Fruit fly (Drosophila melanogaster) whole organism, embryonic: Measurements from ENCODE around the gene Tasp1.

ENCODE experiments used
- Awh ChIP-seq: fragments of 200-800 bp; sonication (Bioruptor generic); IDR thresholded peaks from 2 replicates; pipeline ENCODE4, ENCODE4 v1.3.6; 2022; ENCODE audit warnings: missing biosample characterization, missing genetic modification characterization
- Bteb2 ChIP-seq: fragments of 200-800 bp; sonication (Bioruptor generic); optimal IDR thresholded peaks from 2 replicates; lab custom pipeline; 2016; ENCODE audit warnings: missing biosample characterization, missing genetic modification characterization
- CG1024 ChIP-seq: fragments of 200-800 bp; sonication (Bioruptor generic); IDR thresholded peaks from 2 replicates; pipeline ENCODE4 v1.3.6; 2022; ENCODE audit warnings: missing biosample characterization, missing genetic modification characterization
- CG10321 ChIP-seq: fragments of 200-800 bp; sonication (Bioruptor generic); IDR thresholded peaks from 2 replicates; pipeline ENCODE4 v1.3.6; 2022; ENCODE audit warnings: missing biosample characterization, missing genetic modification characterization
- CG10565 ChIP-seq: fragments of 200-800 bp; sonication (Bioruptor generic); optimal IDR thresholded peaks from 3 replicates; lab custom pipeline; 2016; ENCODE audit warnings: missing biosample characterization, mild to moderate bottlenecking, missing genetic modification characterization
- CG11247 ChIP-seq: fragments of 200-800 bp; sonication (Bioruptor generic); IDR thresholded peaks from 2 replicates; pipeline ENCODE4 v1.3.6; 2022; ENCODE audit warnings: missing biosample characterization, missing genetic modification characterization
- CG11696 ChIP-seq: fragments of 200-800 bp; sonication (Bioruptor generic); IDR thresholded peaks from 2 replicates; pipeline ENCODE4 v1.3.6; 2022; ENCODE audit warnings: missing biosample characterization, missing genetic modification characterization
- CG13624 ChIP-seq: fragments of 200-800 bp; sonication (Bioruptor generic); optimal IDR thresholded peaks from 2 replicates; lab custom pipeline; 2016; ENCODE audit warnings: missing biosample characterization, missing genetic modification characterization
- CG13775 ChIP-seq: fragments of 200-800 bp; sonication (Bioruptor generic); optimal IDR thresholded peaks from 3 replicates; lab custom pipeline; 2017; ENCODE audit warnings: missing biosample characterization, mild to moderate bottlenecking, missing genetic modification characterization
- CG13894 ChIP-seq: fragments of 200-800 bp; sonication (Bioruptor generic); optimal IDR thresholded peaks from 3 replicates; lab custom pipeline; 2018; ENCODE audit warnings: missing biosample characterization, mild to moderate bottlenecking, missing genetic modification characterization, moderate library complexity
- CG14710 ChIP-seq: fragments of 200-800 bp; sonication (Bioruptor generic); optimal IDR thresholded peaks from 3 replicates; lab custom pipeline; 2019; ENCODE audit warnings: missing biosample characterization, mild to moderate bottlenecking, missing genetic modification characterization, moderate library complexity
- CG1602 ChIP-seq: fragments of 200-800 bp; sonication (Bioruptor generic); optimal IDR thresholded peaks from 3 replicates; lab custom pipeline; 2016; ENCODE audit warnings: missing biosample characterization, missing genetic modification characterization
- CG1647 ChIP-seq: fragments of 200-800 bp; sonication (Bioruptor generic); optimal IDR thresholded peaks from 3 replicates; lab custom pipeline; 2016; ENCODE audit warnings: missing biosample characterization, missing genetic modification characterization
- CG16813 ChIP-seq: fragments of 200-800 bp; sonication (Bioruptor generic); IDR thresholded peaks from 3 replicates; pipeline ENCODE4 v1.3.6; 2022; ENCODE audit warnings: missing biosample characterization, missing genetic modification characterization; ENCODE audit not compliant: partially characterized antibody
- CG16863 ChIP-seq: fragments of 200-800 bp; sonication (Bioruptor generic); optimal IDR thresholded peaks from 3 replicates; lab custom pipeline; 2016; ENCODE audit warnings: missing biosample characterization, missing genetic modification characterization
- CG17359 ChIP-seq: fragments of 200-800 bp; sonication (Bioruptor generic); optimal IDR thresholded peaks from 3 replicates; lab custom pipeline; 2018; ENCODE audit warnings: missing biosample characterization, mild to moderate bottlenecking, missing genetic modification characterization, moderate library complexity
- CG2199 ChIP-seq: fragments of 200-800 bp; sonication (Bioruptor generic); IDR thresholded peaks from 3 replicates; pipeline ENCODE4 v1.3.6; 2022; ENCODE audit warnings: missing biosample characterization, missing genetic modification characterization
- CG2202 ChIP-seq: fragments of 200-800 bp; sonication (Bioruptor generic); optimal IDR thresholded peaks from 2 replicates; lab custom pipeline; 2018; ENCODE audit warnings: missing biosample characterization, mild to moderate bottlenecking, missing genetic modification characterization
- CG32767 ChIP-seq: fragments of 200-800 bp; sonication (Bioruptor generic); IDR thresholded peaks from 2 replicates; pipeline ENCODE4 v1.3.6; 2022; ENCODE audit warnings: missing biosample characterization, missing genetic modification characterization
- CG33213 ChIP-seq: fragments of 200-800 bp; sonication (Bioruptor generic); optimal IDR thresholded peaks from 3 replicates; lab custom pipeline; 2016; ENCODE audit warnings: missing biosample characterization, missing genetic modification characterization
- CG4404 ChIP-seq: fragments of 200-800 bp; sonication (Bioruptor generic); IDR thresholded peaks from 2 replicates; pipeline ENCODE4 v1.3.6; 2022; ENCODE audit warnings: missing biosample characterization, missing genetic modification characterization
- CG5180 ChIP-seq: fragments of 200-800 bp; sonication (Bioruptor generic); optimal IDR thresholded peaks from 3 replicates; lab custom pipeline; 2017; ENCODE audit warnings: missing biosample characterization, missing genetic modification characterization, mild to moderate bottlenecking, moderate library complexity, missing genetic modification reagents
- CG6791 ChIP-seq: fragments of 200-800 bp; sonication (Bioruptor generic); IDR thresholded peaks from 3 replicates; pipeline ENCODE4 v1.3.6; 2022; ENCODE audit warnings: missing biosample characterization, missing genetic modification characterization; ENCODE audit not compliant: partially characterized antibody
- D19B ChIP-seq: fragments of 200-800 bp; sonication (Bioruptor generic); optimal IDR thresholded peaks from 2 replicates; lab custom pipeline; 2017; ENCODE audit warnings: missing biosample characterization, mild to moderate bottlenecking, missing genetic modification characterization
- Deaf1 ChIP-seq: fragments of 200-800 bp; optimal IDR thresholded peaks from 3 replicates; lab custom pipeline; 2019; ENCODE audit warnings: missing biosample characterization, mild to moderate bottlenecking, missing genetic modification characterization, moderate library complexity
- Dip3 ChIP-seq: fragments of 200-800 bp; sonication (Bioruptor generic); optimal IDR thresholded peaks from 3 replicates; lab custom pipeline; 2016; ENCODE audit warnings: missing biosample characterization, missing genetic modification characterization
- ERR ChIP-seq: fragments of 200-800 bp; sonication (Bioruptor generic); optimal IDR thresholded peaks from 2 replicates; lab custom pipeline; 2016; ENCODE audit warnings: missing biosample characterization, missing genetic modification characterization
- Eip74EF ChIP-seq, 2 experiments: fragments of 200-800 bp in 1 of 2; fragments of >200 bp in 1 of 2; sonication (Bioruptor generic) in 1 of 2; optimal IDR thresholded peaks; 2 replicates each; lab custom pipeline; 2017 to 2019; ENCODE audit warnings: missing biosample characterization in 2 of 2, missing genetic modification characterization in 2 of 2, mild to moderate bottlenecking in 1 of 2, moderate library complexity in 1 of 2
- Hsf ChIP-seq: fragments of 200-800 bp; sonication (Bioruptor generic); optimal IDR thresholded peaks from 3 replicates; lab custom pipeline; 2016; ENCODE audit warnings: missing biosample characterization, missing genetic modification characterization
- Stat92E ChIP-seq, 3 experiments: fragments of >200 bp in 2 of 3; fragments of 200-800 bp in 1 of 3; sonication (Bioruptor generic) in 1 of 3; optimal IDR thresholded peaks; 2 replicates each; lab custom pipeline; 2017 to 2019; ENCODE audit warnings: missing biosample characterization in 3 of 3, missing genetic modification characterization in 3 of 3, mild to moderate bottlenecking in 1 of 3, moderate library complexity in 1 of 3
- abd-A ChIP-seq: fragments of 200-800 bp; sonication (Bioruptor generic); optimal IDR thresholded peaks from 3 replicates; lab custom pipeline; 2019; ENCODE audit warnings: missing biosample characterization, mild to moderate bottlenecking, missing genetic modification characterization, moderate library complexity
- al ChIP-seq: fragments of 200-800 bp; sonication (Bioruptor generic); IDR thresholded peaks from 2 replicates; pipeline ENCODE4 v1.3.6; 2022; ENCODE audit warnings: missing biosample characterization, missing genetic modification characterization
- ems ChIP-seq: fragments of 200-800 bp; sonication (Bioruptor generic); optimal IDR thresholded peaks from 3 replicates; lab custom pipeline; 2016; ENCODE audit warnings: missing biosample characterization, missing genetic modification characterization
- ewg ChIP-seq: fragments of 200-800 bp; sonication (Bioruptor generic); optimal IDR thresholded peaks from 3 replicates; lab custom pipeline; 2017; ENCODE audit warnings: mild to moderate bottlenecking, missing biosample characterization, missing genetic modification reagents, missing genetic modification characterization
- fd64A ChIP-seq: fragments of 200-800 bp; sonication (Bioruptor generic); optimal IDR thresholded peaks from 3 replicates; lab custom pipeline; 2018; ENCODE audit warnings: missing biosample characterization, mild to moderate bottlenecking, missing genetic modification characterization
- gem ChIP-seq: fragments of 200-800 bp; sonication (Bioruptor generic); optimal IDR thresholded peaks from 2 replicates; lab custom pipeline; 2019; ENCODE audit warnings: missing biosample characterization, mild to moderate bottlenecking, missing genetic modification characterization, moderate library complexity
- gro ChIP-seq: fragments of 200-800 bp; sonication (Bioruptor generic); optimal IDR thresholded peaks from 2 replicates; lab custom pipeline; 2016; ENCODE audit warnings: missing biosample characterization, missing genetic modification characterization
- klu ChIP-seq: fragments of 200-800 bp; sonication (Bioruptor generic); IDR thresholded peaks from 2 replicates; pipeline ENCODE4 v1.3.6; 2022; ENCODE audit warnings: missing biosample characterization, missing genetic modification characterization
- lilli ChIP-seq: fragments of 200-800 bp; sonication (Bioruptor generic); optimal IDR thresholded peaks from 3 replicates; lab custom pipeline; 2016; ENCODE audit warnings: missing biosample characterization, missing genetic modification characterization
- nerfin-1 ChIP-seq: fragments of 200-800 bp; sonication (Bioruptor generic); optimal IDR thresholded peaks from 3 replicates; lab custom pipeline; 2019; ENCODE audit warnings: missing biosample characterization, mild to moderate bottlenecking, missing genetic modification characterization, moderate library complexity
- oc ChIP-seq: fragments of 200-800 bp; sonication (Bioruptor generic); optimal IDR thresholded peaks from 2 replicates; lab custom pipeline; 2018; ENCODE audit warnings: missing biosample characterization, mild to moderate bottlenecking, missing genetic modification characterization, moderate library complexity
- pb ChIP-seq: fragments of 200-800 bp; sonication (Bioruptor generic); optimal IDR thresholded peaks from 3 replicates; lab custom pipeline; 2016; ENCODE audit warnings: missing biosample characterization, missing genetic modification characterization
- pros ChIP-seq: fragments of 200-800 bp; sonication (Bioruptor generic); optimal IDR thresholded peaks from 3 replicates; lab custom pipeline; 2019; ENCODE audit warnings: missing biosample characterization, mild to moderate bottlenecking, missing genetic modification characterization, moderate library complexity
- seq ChIP-seq: fragments of 200-800 bp; sonication (Bioruptor generic); IDR thresholded peaks from 2 replicates; pipeline ENCODE4 v1.3.6; 2022; ENCODE audit warnings: missing biosample characterization, missing genetic modification characterization
- sqz ChIP-seq: fragments of 200-800 bp; sonication (Bioruptor generic); optimal IDR thresholded peaks from 3 replicates; lab custom pipeline; 2018; ENCODE audit warnings: missing biosample characterization, mild to moderate bottlenecking, missing genetic modification characterization
- tup ChIP-seq: fragments of 200-800 bp; sonication (Bioruptor generic); optimal IDR thresholded peaks from 2 replicates; lab custom pipeline; 2016; ENCODE audit warnings: missing biosample characterization, mild to moderate bottlenecking, missing genetic modification characterization, moderate library complexity
- usp ChIP-seq: fragments of >200 bp; optimal IDR thresholded peaks from 2 replicates; lab custom pipeline; 2017; ENCODE audit warnings: missing biosample characterization, missing genetic modification characterization

The Tasp1 gene

dm6 chr3L:16041260-16042079 is 45.9 kb downstream of the Tasp1 start (continued):
- no peak for TF ChIP-seq fd64A (GFP tag; lab: Kevin White, UChicago)
- no peak for TF ChIP-seq CG11247 (GFP tag; lab: Robert Waterston, UW)
- no peak for TF ChIP-seq CG5180

dm6 chr3L:16040389-16040788 is 46.9 kb downstream of the Tasp1 start:
- 0 out of 2 replicates have a peak, but pooled peaks have one; percentile 11 for TF ChIP-seq Awh (GFP tag; lab: Robert Waterston, UW)
- peak; percentile 86 for TF ChIP-seq CG10321 (GFP tag; lab: Robert Waterston, UW)
- TF ChIP-seq CG16813 (GFP tag; lab: Robert Waterston, UW) = no peak
- no peak for TF ChIP-seq CG10565 (GFP tag; lab: Kevin White, UChicago)
- no peak for TF ChIP-seq CG2199 (GFP tag; lab: Robert Waterston, UW)
- TF ChIP-seq CG2202 (tag; lab: Kevin White, UChicago) = no peak
- no peak for TF ChIP-seq ems (GFP tag; lab: Kevin White, UChicago)
- peak; percentile 85 for TF ChIP-seq Deaf1 (tag; lab: Kevin White, UChicago)
- 0 out of 3 replicates have a peak, but pooled peaks have one; percentile 18 for TF ChIP-seq CG6791 (GFP tag; lab: Robert Waterston, UW)
- TF ChIP-seq pb (GFP tag; lab: Kevin White, UChicago) = no peak
- no peak for TF ChIP-seq gem (tag; lab: Kevin White, UChicago)
- TF ChIP-seq CG1602 = no peak
- TF ChIP-seq pros = peak; percentile 76
- peak; percentile 88 for TF ChIP-seq CG13894 (tag; lab: Kevin White, UChicago)
- TF ChIP-seq CG11696 = no peak
- peak; percentile 4 for TF ChIP-seq oc (tag; lab: Kevin White, UChicago)
- no peak for TF ChIP-seq CG16863 (GFP tag; lab: Kevin White, UChicago)
- no peak for TF ChIP-seq CG1024
- TF ChIP-seq CG4404 (GFP tag; lab: Robert Waterston, UW) = no peak
- TF ChIP-seq usp (GFP tag; lab: Kevin White, UChicago) = no peak
- peak; percentile 52 for TF ChIP-seq CG13624 (GFP tag; lab: Kevin White, UChicago)
- peak; percentile 8 for TF ChIP-seq lilli (GFP tag; lab: Kevin White, UChicago)
- TF ChIP-seq Bteb2 (GFP tag; lab: Kevin White, UChicago) = no peak
- no peak for TF ChIP-seq ERR (GFP tag; lab: Kevin White, UChicago)
- TF ChIP-seq ewg = peak; percentile 87
- peak; percentile 3 for TF ChIP-seq CG17359 (tag; lab: Kevin White, UChicago)
- TF ChIP-seq Hsf (GFP tag; lab: Kevin White, UChicago) = no peak
- TF ChIP-seq CG33213 (GFP tag; lab: Kevin White, UChicago) = no peak
- no peak for TF ChIP-seq Dip3 (GFP tag; lab: Kevin White, UChicago)
- TF ChIP-seq gro (GFP tag; lab: Kevin White, UChicago) = no peak
- peak; percentile 31; the same call in 1 of the 2 replicates for TF ChIP-seq CG32767 (GFP tag; lab: Robert Waterston, UW)
- TF ChIP-seq Stat92E (GFP tag; optimal IDR thresholded peaks at IDR 0.05; lab: Kevin White, UChicago) = no peak
- TF ChIP-seq CG13775 (GFP tag; lab: Kevin White, UChicago) = no peak
- no peak for TF ChIP-seq Eip74EF (GFP tag; optimal IDR thresholded peaks at IDR 0.05; lab: Kevin White, UChicago)
- peak; percentile 82 for TF ChIP-seq sqz (GFP tag; lab: Kevin White, UChicago)
- no peak for TF ChIP-seq klu (GFP tag; lab: Robert Waterston, UW)
- TF ChIP-seq al (GFP tag; lab: Robert Waterston, UW) = no peak
- TF ChIP-seq nerfin-1 (tag; lab: Kevin White, UChicago) = peak; percentile 8
- no peak for TF ChIP-seq CG14710 (tag; lab: Kevin White, UChicago)
- no peak for TF ChIP-seq D19B
- peak; percentile 68; the same call in 1 of the 2 replicates for TF ChIP-seq seq (GFP tag; lab: Robert Waterston, UW)
- peak; percentile 67 for TF ChIP-seq abd-A (tag; lab: Kevin White, UChicago)
- TF ChIP-seq CG1647 (GFP tag; lab: Kevin White, UChicago) = no peak
- no peak for TF ChIP-seq tup (GFP tag; lab: Kevin White, UChicago)
